Worm (Caenorhabditis elegans) whole organism, L4 larva: ENCODE measurements around the gene ZK1098.12.

Source experiments
- F10B5.3 ChIP-seq: sonication (generic microtip); optimal IDR thresholded peaks from 2 replicates; lab custom pipeline; 2016; ENCODE audit warnings: mild to moderate bottlenecking, missing genetic modification characterization, missing compliant biosample characterization
- F44E2.7 ChIP-seq: fragments of 200-800 bp; sonication (Bioruptor generic); IDR thresholded peaks from 2 replicates; pipeline ENCODE4 v2.1.2; 2022; ENCODE audit warnings: missing genetic modification characterization, missing compliant biosample characterization
- F49E8.2 ChIP-seq: sonication (generic microtip); optimal IDR thresholded peaks from 2 replicates; lab custom pipeline; 2016; ENCODE audit warnings: missing compliant biosample characterization, mild to moderate bottlenecking, missing genetic modification characterization, borderline replicate concordance
- T26A8.4 ChIP-seq: fragments of 200-800 bp; sonication (Bioruptor generic); IDR thresholded peaks from 2 replicates; pipeline ENCODE4 v1.3.6; 2022; ENCODE audit warnings: missing genetic modification characterization, missing compliant biosample characterization
- Y48G9A.11 ChIP-seq: fragments of 200-800 bp; sonication (Bioruptor generic); IDR thresholded peaks from 2 replicates; pipeline ENCODE4 v1.3.6; 2022; ENCODE audit warnings: missing genetic modification reagents, missing genetic modification characterization, missing compliant biosample characterization
- Y5F2A.4 ChIP-seq: fragments of 200-800 bp; sonication (Bioruptor generic); optimal IDR thresholded peaks from 2 replicates; lab custom pipeline; 2018; ENCODE audit warnings: mild to moderate bottlenecking, missing genetic modification characterization, missing compliant biosample characterization
- Y75B8A.6 ChIP-seq: fragments of 200-800 bp; sonication (Bioruptor generic); IDR thresholded peaks from 2 replicates; pipeline ENCODE4 v1.3.6; 2022; ENCODE audit warnings: missing genetic modification reagents, missing genetic modification characterization, missing compliant biosample characterization
- ZK337.2 ChIP-seq: fragments of 200-800 bp; sonication (Bioruptor generic); IDR thresholded peaks from 2 replicates; pipeline ENCODE4 v1.3.6; 2022; ENCODE audit warnings: missing genetic modification reagents, missing genetic modification characterization, missing compliant biosample characterization
- ZK546.5 ChIP-seq, 2 experiments: sonication (generic microtip); optimal IDR thresholded peaks; 2 replicates each; lab custom pipeline; 2017; ENCODE audit warnings: missing biosample characterization in 2 of 2, missing genetic modification characterization in 2 of 2
- aly-2 ChIP-seq: sonication (generic microtip); optimal IDR thresholded peaks from 2 replicates; lab custom pipeline; 2018; ENCODE audit warnings: missing biosample characterization, missing genetic modification characterization
- ama-1 ChIP-seq: fragments of 150-350 bp; optimal IDR thresholded peaks from 2 replicates; lab custom pipeline; 2014; ENCODE audit warnings: inconsistent platforms, mixed read lengths
- ceh-20 ChIP-seq: fragments of 200-800 bp; sonication (Bioruptor generic); IDR thresholded peaks from 2 replicates; pipeline ENCODE4 v1.3.6; 2022; ENCODE audit warnings: missing genetic modification reagents, missing genetic modification characterization, missing compliant biosample characterization
- ceh-28 ChIP-seq: fragments of 150-350 bp; optimal IDR thresholded peaks from 2 replicates; lab custom pipeline; 2014; ENCODE audit warnings: missing biosample characterization, missing genetic modification reagents, missing genetic modification characterization
- ceh-32 ChIP-seq: sonication (generic microtip); optimal IDR thresholded peaks from 2 replicates; lab custom pipeline; 2016; ENCODE audit warnings: mild to moderate bottlenecking, missing genetic modification characterization, missing compliant biosample characterization; ENCODE audit not compliant: poor library complexity
- ceh-62 ChIP-seq: sonication (generic microtip); optimal IDR thresholded peaks from 2 replicates; lab custom pipeline; 2017; ENCODE audit warnings: missing biosample characterization, missing genetic modification characterization
- ceh-82 ChIP-seq: sonication (generic microtip); optimal IDR thresholded peaks from 2 replicates; lab custom pipeline; 2017; ENCODE audit warnings: missing biosample characterization, missing genetic modification characterization
- ces-1 ChIP-seq: fragments of 150-350 bp; sonication (generic microtip); optimal IDR thresholded peaks from 4 replicates; lab custom pipeline; 2014; ENCODE audit warnings: missing biosample characterization, missing genetic modification reagents, missing genetic modification characterization
- cey-2 ChIP-seq: sonication (generic microtip); optimal IDR thresholded peaks from 3 replicates; lab custom pipeline; 2017; ENCODE audit warnings: missing genetic modification characterization, mild to moderate bottlenecking, missing compliant biosample characterization, antibody characterized with exemption, borderline replicate concordance; ENCODE audit not compliant: insufficient read depth
- daf-16 ChIP-seq, 3 experiments: sonication (generic microtip); optimal IDR thresholded peaks; 2 replicates each; lab custom pipeline; 2016 to 2017; ENCODE audit warnings: missing genetic modification characterization in 3 of 3, missing genetic modification reagents in 3 of 3, mild to moderate bottlenecking in 2 of 3, missing compliant biosample characterization in 2 of 3, missing biosample characterization in 1 of 3, moderate library complexity in 1 of 3
- dmd-9 ChIP-seq: fragments of 200-800 bp; sonication (Bioruptor generic); IDR thresholded peaks from 2 replicates; pipeline ENCODE4 v1.3.6; 2022; ENCODE audit warnings: missing genetic modification reagents, missing genetic modification characterization, missing compliant biosample characterization
- dpl-1 ChIP-seq: fragments of 150-350 bp; optimal IDR thresholded peaks from 2 replicates; lab custom pipeline; 2014; ENCODE audit warnings: missing biosample characterization, missing genetic modification reagents, missing genetic modification characterization
- fos-1 ChIP-seq: fragments of 150-350 bp; optimal IDR thresholded peaks from 2 replicates; lab custom pipeline; 2014; ENCODE audit warnings: missing biosample characterization, missing genetic modification characterization
- hlh-30 ChIP-seq: sonication (generic microtip); optimal IDR thresholded peaks from 2 replicates; lab custom pipeline; 2017; ENCODE audit warnings: antibody characterized with exemption, mild to moderate bottlenecking, missing genetic modification characterization, missing compliant biosample characterization; ENCODE audit not compliant: insufficient read depth
- jun-1 ChIP-seq: fragments of 150-350 bp; optimal IDR thresholded peaks from 2 replicates; lab custom pipeline; 2014; ENCODE audit warnings: missing biosample characterization, missing genetic modification reagents, missing genetic modification characterization
- lim-7 ChIP-seq: fragments of 200-800 bp; sonication (Bioruptor generic); IDR thresholded peaks from 2 replicates; pipeline ENCODE4 v1.3.6; 2022; ENCODE audit warnings: missing genetic modification characterization, missing compliant biosample characterization
- lin-1 ChIP-seq: fragments of 200-800 bp; sonication (Bioruptor generic); IDR thresholded peaks from 2 replicates; pipeline ENCODE4 v1.3.6; 2022; ENCODE audit warnings: missing genetic modification reagents, missing genetic modification characterization, missing compliant biosample characterization
- lin-38 ChIP-seq: fragments of 200-800 bp; sonication (Bioruptor generic); IDR thresholded peaks from 2 replicates; pipeline ENCODE4 v1.3.6; 2022; ENCODE audit warnings: missing genetic modification reagents, missing genetic modification characterization, missing compliant biosample characterization
- lsy-2 ChIP-seq, 2 experiments: fragments of 150-350 bp in 1 of 2; sonication (generic microtip) in 1 of 2; optimal IDR thresholded peaks; 2 replicates each; lab custom pipeline; 2014 to 2017; ENCODE audit warnings: missing biosample characterization in 2 of 2, missing genetic modification characterization in 2 of 2
- madf-9 ChIP-seq: fragments of 200-800 bp; sonication (Bioruptor generic); conservative IDR thresholded peaks from 2 replicates; pipeline ENCODE4 v1.3.6; 2022; ENCODE audit warnings: missing genetic modification reagents, missing genetic modification characterization, missing compliant biosample characterization
- mdt-29 ChIP-seq: fragments of 200-800 bp; sonication (Bioruptor generic); IDR thresholded peaks from 2 replicates; pipeline ENCODE4 v1.3.6; 2022; ENCODE audit warnings: missing genetic modification reagents, missing genetic modification characterization, missing compliant biosample characterization
- mep-1 ChIP-seq: fragments of 150-350 bp; sonication (generic microtip); optimal IDR thresholded peaks from 3 replicates; lab custom pipeline; 2014; ENCODE audit warnings: missing biosample characterization, missing genetic modification characterization
- mes-2 ChIP-seq: sonication (generic microtip); optimal IDR thresholded peaks from 2 replicates; lab custom pipeline; 2016; ENCODE audit warnings: missing genotype, mild to moderate bottlenecking, missing genetic modification characterization, missing compliant biosample characterization; ENCODE audit not compliant: poor library complexity, severe bottlenecking
- mxl-2 ChIP-seq: fragments of 200-800 bp; sonication (Bioruptor generic); conservative IDR thresholded peaks from 2 replicates; pipeline ENCODE4 v1.3.6; 2022; ENCODE audit warnings: missing genetic modification reagents, missing genetic modification characterization, missing compliant biosample characterization
- nhr-102 ChIP-seq: sonication (generic microtip); optimal IDR thresholded peaks from 2 replicates; lab custom pipeline; 2016; ENCODE audit warnings: mild to moderate bottlenecking, missing genetic modification characterization, moderate library complexity, missing compliant biosample characterization
- nhr-28 ChIP-seq: fragments of 150-350 bp; optimal IDR thresholded peaks from 2 replicates; lab custom pipeline; 2014; ENCODE audit warnings: missing biosample characterization, missing genetic modification characterization
- nhr-6 ChIP-seq: fragments of 150-350 bp; optimal IDR thresholded peaks from 2 replicates; lab custom pipeline; 2014; ENCODE audit warnings: missing biosample characterization, missing genetic modification characterization
- nhr-77 ChIP-seq: fragments of 150-350 bp; optimal IDR thresholded peaks from 2 replicates; lab custom pipeline; 2014; ENCODE audit warnings: missing biosample characterization, missing genetic modification characterization
- set-16 ChIP-seq: fragments of 200-800 bp; sonication (Bioruptor generic); IDR thresholded peaks from 2 replicates; pipeline ENCODE4 v1.3.6; 2022; ENCODE audit warnings: missing genetic modification reagents, missing genetic modification characterization, missing compliant biosample characterization
- spr-3 ChIP-seq: fragments of 200-800 bp; sonication (Bioruptor generic); optimal IDR thresholded peaks from 2 replicates; lab custom pipeline; 2018; ENCODE audit warnings: mild to moderate bottlenecking, missing genetic modification characterization, missing compliant biosample characterization
- unc-130 ChIP-seq: sonication (generic microtip); optimal IDR thresholded peaks from 2 replicates; lab custom pipeline; 2016; ENCODE audit warnings: missing genetic modification reagents, missing genetic modification characterization, missing compliant biosample characterization
- unc-62 ChIP-seq, 3 experiments: fragments of 150-350 bp in 1 of 3; sonication (generic microtip); optimal IDR thresholded peaks in 2 of 3; peaks in 1 of 3; 1 replicate in 1 of 3; 2 replicates in 2 of 3; lab custom pipeline; 2014 to 2017; ENCODE audit warnings: missing biosample characterization in 3 of 3, missing genetic modification characterization in 3 of 3, missing genetic modification reagents in 3 of 3, missing genotype in 1 of 3
- vab-7 ChIP-seq: fragments of 200-800 bp; sonication (Bioruptor generic); IDR thresholded peaks from 2 replicates; pipeline ENCODE4 v1.3.6; 2022; ENCODE audit warnings: missing genetic modification reagents, missing genetic modification characterization, missing compliant biosample characterization
- zfp-2 ChIP-seq: sonication (generic microtip); optimal IDR thresholded peaks from 2 replicates; lab custom pipeline; 2016; ENCODE audit warnings: mild to moderate bottlenecking, missing genetic modification characterization, missing compliant biosample characterization
- zip-11 ChIP-seq: fragments of 200-800 bp; sonication (Bioruptor generic); IDR thresholded peaks from 2 replicates; pipeline ENCODE4 v1.3.6; 2022; ENCODE audit warnings: missing genetic modification characterization, missing compliant biosample characterization
- ztf-11 ChIP-seq: fragments of 150-350 bp; optimal IDR thresholded peaks from 2 replicates; lab custom pipeline; 2014; ENCODE audit warnings: missing biosample characterization, missing genetic modification characterization
- ztf-7 ChIP-seq: fragments of 150-350 bp; optimal IDR thresholded peaks from 2 replicates; lab custom pipeline; 2014; ENCODE audit warnings: missing biosample characterization, missing genetic modification characterization

ZK1098.12 gene

DNA sequence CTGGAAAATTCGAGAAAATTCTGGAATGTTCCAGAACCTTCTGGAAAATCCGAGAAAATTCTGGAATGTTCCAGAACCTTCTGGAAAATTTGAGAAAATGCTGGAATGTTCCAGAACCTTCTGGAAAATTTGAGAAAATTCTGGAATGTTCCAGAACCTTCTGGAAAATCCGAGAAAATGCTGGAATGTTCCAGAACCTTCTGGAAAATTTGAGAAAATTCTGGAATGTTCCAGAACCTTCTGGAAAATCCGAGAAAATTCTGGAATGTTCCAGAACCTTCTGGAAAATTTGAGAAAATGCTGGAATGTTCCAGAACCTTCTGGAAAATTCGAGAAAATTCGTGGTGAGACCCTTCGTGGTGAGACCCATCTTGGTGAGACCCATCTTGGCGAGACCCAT, 10.7 kb upstream of the ZK1098.12 start:
- TF ChIP-seq lin-38 (GFP tag; lab: Robert Waterston, UW), result peak; percentile 29

DNA sequence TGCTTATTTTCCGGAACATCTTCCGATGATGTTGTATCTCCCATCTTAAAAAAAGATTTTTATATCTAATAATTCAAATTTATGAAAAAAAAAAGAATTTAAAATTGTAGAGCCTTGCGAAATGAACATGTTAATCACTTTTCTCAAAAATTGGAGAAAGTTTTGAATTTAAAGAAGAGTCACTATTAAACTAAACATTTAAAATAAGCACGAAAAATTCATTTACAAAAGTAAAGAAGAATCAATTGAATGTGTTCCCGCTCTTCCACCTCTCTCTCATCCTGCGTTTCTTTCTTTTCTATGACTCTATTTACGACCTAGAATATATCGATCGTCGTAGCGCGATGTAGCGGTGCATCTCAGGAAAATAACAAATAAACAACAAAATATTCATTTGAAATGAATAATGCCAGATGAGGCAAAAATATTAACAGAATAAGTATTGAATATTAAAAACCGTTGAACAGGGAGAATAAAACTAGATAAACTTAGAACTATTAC, 6.2 kb upstream of the ZK1098.12 start, which contains the start of gene ZK1098.3:
ZK1098.3 (minus strand) TSS at position 51 of the 501 bp plus-strand sequence.
- TF ChIP-seq lsy-2 (tag; optimal IDR thresholded peaks at IDR 0.05; lab: Kevin White, UChicago) (peak in 1 of 2 experiments; percentile 38), ceh-28 (tag; lab: Kevin White, UChicago) (peak; percentile 47), spr-3 (GFP tag; lab: Kevin White, UChicago) (no peak), nhr-28 (peak; percentile 2), zfp-2 (tag; lab: Kevin White, UChicago) (no peak), Y75B8A.6 (GFP tag; lab: Robert Waterston, UW) (no peak), ceh-62 (tag; lab: Kevin White, UChicago) (no peak), ZK337.2 (GFP tag; lab: Robert Waterston, UW) (no peak), ama-1 (no peak), T26A8.4 (GFP tag; lab: Robert Waterston, UW) (no peak), daf-16 (GFP tag; optimal IDR thresholded peaks at IDR 0.05; lab: Kevin White, UChicago) (no peak), daf-16 (tag; optimal IDR thresholded peaks at IDR 0.05; lab: Kevin White, UChicago) (peak; percentile 48), mes-2 (no peak), vab-7 (GFP tag; lab: Robert Waterston, UW) (no peak), lin-38 (GFP tag; lab: Robert Waterston, UW) (no peak), mxl-2 (GFP tag; lab: Robert Waterston, UW) (no peak), Y48G9A.11 (no peak)

- TF ChIP-seq set-16 (GFP tag; lab: Robert Waterston, UW) (no peak), nhr-102 (tag; lab: Kevin White, UChicago) (no peak), F44E2.7 (GFP tag; lab: Robert Waterston, UW) (no peak), zip-11 (GFP tag; lab: Robert Waterston, UW) (no peak), F49E8.2 (no peak), jun-1 (tag; lab: Kevin White, UChicago) (no peak), F10B5.3 (tag; lab: Kevin White, UChicago) (no peak), ceh-28 (tag; lab: Kevin White, UChicago) (no peak), aly-2 (no peak), ceh-82 (tag; lab: Kevin White, UChicago) (no peak), mdt-29 (GFP tag; lab: Robert Waterston, UW) (no peak), dpl-1 (GFP tag; lab: Kevin White, UChicago) (no peak), fos-1 (tag; lab: Kevin White, UChicago) (no peak), ceh-20 (GFP tag; lab: Robert Waterston, UW) (no peak), madf-9 (no peak), nhr-6 (no peak)
Measured at ce11 chrIII:9542280-9542679, 2.6 kb upstream of the ZK1098.12 start, which contains the start of gene mut-7. TSS of gene mut-7 (minus strand) at chrIII:9542380.

- TF ChIP-seq ztf-11 (tag; lab: Kevin White, UChicago), result no peak
- TF ChIP-seq nhr-77, result no peak
- no peak for TF ChIP-seq cey-2 (tag; lab: Kevin White, UChicago)
- TF ChIP-seq unc-62 (GFP tag; optimal IDR thresholded peaks at IDR 0.05 in 1 of 2; lab: Kevin White, UChicago), result no peak
- TF ChIP-seq unc-62 (tag; optimal IDR thresholded peaks at IDR 0.05; lab: Kevin White, UChicago), result no peak
- no peak for TF ChIP-seq ces-1
- peak; percentile 40 for TF ChIP-seq hlh-30
- TF ChIP-seq ZK546.5 (tag; optimal IDR thresholded peaks at IDR 0.05; lab: Kevin White, UChicago), result no peak
- peak; percentile 67 for TF ChIP-seq dpl-1 (GFP tag; lab: Kevin White, UChicago)
- no peak for TF ChIP-seq lin-1 (GFP tag; lab: Robert Waterston, UW)
- no peak for TF ChIP-seq ztf-7 (tag; lab: Kevin White, UChicago)
- TF ChIP-seq unc-130, result no peak
- peak; percentile 16 for TF ChIP-seq mep-1 (tag; lab: Kevin White, UChicago)
- no peak for TF ChIP-seq ceh-32
- TF ChIP-seq nhr-102 (tag; lab: Kevin White, UChicago), result no peak
- TF ChIP-seq dmd-9 (GFP tag; lab: Robert Waterston, UW), result no peak
- peak; percentile 80 for TF ChIP-seq lin-38 (GFP tag; lab: Robert Waterston, UW)
- no peak for TF ChIP-seq lim-7
- no peak for TF ChIP-seq Y5F2A.4 (GFP tag; lab: Kevin White, UChicago)
Measured at ce11 chrIII:9542816-9543215, 2.1 kb upstream of the ZK1098.12 start, which contains the start of gene eif-2Balpha. TSS of gene eif-2Balpha (plus strand) at chrIII:9543119.
